Worm (Caenorhabditis elegans) whole organism, young adult: ENCODE results near the gene srh-79.

ENCODE experiments used
- B0035.1 ChIP-seq: sonication (generic microtip); optimal IDR thresholded peaks from 2 replicates; lab custom pipeline; 2016; ENCODE audit warnings: missing genetic modification characterization, mild to moderate bottlenecking, missing compliant biosample characterization, missing genotype, missing genetic modification reagents
- C17E4.6 ChIP-seq: fragments of 200-800 bp; sonication (Bioruptor generic); IDR thresholded peaks from 2 replicates; pipeline ENCODE4 v1.3.6; 2022; ENCODE audit warnings: missing genetic modification reagents, missing genetic modification characterization, missing compliant biosample characterization
- D2030.7 ChIP-seq: fragments of 200-800 bp; sonication (Bioruptor generic); IDR thresholded peaks from 2 replicates; pipeline ENCODE4 v1.3.6; 2022; ENCODE audit warnings: missing genetic modification reagents, missing genetic modification characterization, missing compliant biosample characterization
- F10E7.11 ChIP-seq: sonication (generic microtip); optimal IDR thresholded peaks from 2 replicates; lab custom pipeline; 2017; ENCODE audit warnings: mild to moderate bottlenecking, missing genetic modification characterization, moderate library complexity, missing compliant biosample characterization
- F57C9.4 ChIP-seq: sonication (generic microtip); optimal IDR thresholded peaks from 2 replicates; lab custom pipeline; 2017; ENCODE audit warnings: mild to moderate bottlenecking, missing genetic modification characterization, missing compliant biosample characterization
- K12H6.12 ChIP-seq: fragments of 200-800 bp; sonication (Bioruptor generic); optimal IDR thresholded peaks from 2 replicates; lab custom pipeline; 2018; ENCODE audit warnings: mild to moderate bottlenecking, missing genetic modification characterization, missing compliant biosample characterization
- T26A5.8 ChIP-seq: sonication (generic microtip); optimal IDR thresholded peaks from 2 replicates; lab custom pipeline; 2016; ENCODE audit warnings: missing genetic modification characterization, missing compliant biosample characterization
- Y53F4B.3 ChIP-seq: fragments of 200-800 bp; sonication (Bioruptor generic); IDR thresholded peaks from 2 replicates; pipeline ENCODE4 v1.3.6; 2022; ENCODE audit warnings: missing genetic modification reagents, missing genetic modification characterization, missing compliant biosample characterization
- Y67H2A.10 ChIP-seq: fragments of 200-800 bp; sonication (Bioruptor generic); conservative IDR thresholded peaks from 2 replicates; pipeline ENCODE4 v1.3.6; 2022; ENCODE audit warnings: missing genetic modification reagents, missing genetic modification characterization, missing compliant biosample characterization
- Y95B8A.8 ChIP-seq: fragments of 200-800 bp; sonication (Bioruptor generic); IDR thresholded peaks from 2 replicates; pipeline ENCODE4 v1.3.6; 2022; ENCODE audit warnings: missing genetic modification reagents, missing genetic modification characterization, missing compliant biosample characterization
- akir-1 ChIP-seq: fragments of 200-800 bp; sonication (Bioruptor generic); optimal IDR thresholded peaks from 2 replicates; lab custom pipeline; 2018; ENCODE audit warnings: mild to moderate bottlenecking, missing genetic modification characterization, moderate library complexity, missing compliant biosample characterization
- aptf-2 ChIP-seq: fragments of 200-800 bp; sonication (Bioruptor generic); conservative IDR thresholded peaks from 2 replicates; pipeline ENCODE4 v1.3.6; 2022; ENCODE audit warnings: missing genetic modification reagents, missing genetic modification characterization, missing compliant biosample characterization
- athp-1 ChIP-seq: sonication (generic microtip); optimal IDR thresholded peaks from 2 replicates; lab custom pipeline; 2017; ENCODE audit warnings: mild to moderate bottlenecking, missing genetic modification characterization, missing compliant biosample characterization
- bed-2 ChIP-seq: fragments of 200-800 bp; sonication (Bioruptor generic); IDR thresholded peaks from 2 replicates; pipeline ENCODE4 v1.3.6; 2022; ENCODE audit warnings: missing genetic modification reagents, missing genetic modification characterization, missing compliant biosample characterization
- efl-1 ChIP-seq: fragments of 150-350 bp; optimal IDR thresholded peaks from 2 replicates; lab custom pipeline; 2014; ENCODE audit warnings: missing biosample characterization, missing genetic modification reagents, missing genetic modification characterization
- egl-18 ChIP-seq: fragments of 200-800 bp; sonication (Bioruptor generic); IDR thresholded peaks from 2 replicates; pipeline ENCODE4 v1.3.6; 2022; ENCODE audit warnings: missing genetic modification reagents, missing genetic modification characterization, missing compliant biosample characterization
- hlh-12 ChIP-seq: sonication (generic microtip); optimal IDR thresholded peaks from 2 replicates; lab custom pipeline; 2016; ENCODE audit warnings: missing genetic modification characterization, missing compliant biosample characterization
- hmg-1.2 ChIP-seq: fragments of 200-800 bp; sonication (Bioruptor generic); IDR thresholded peaks from 2 replicates; pipeline ENCODE4 v1.3.6; 2022; ENCODE audit warnings: missing genetic modification reagents, missing genetic modification characterization, missing compliant biosample characterization
- hrde-1 ChIP-seq: sonication (generic microtip); optimal IDR thresholded peaks from 2 replicates; lab custom pipeline; 2016; ENCODE audit warnings: missing genetic modification characterization, mild to moderate bottlenecking, missing compliant biosample characterization, moderate library complexity, missing genotype, missing genetic modification reagents, borderline replicate concordance
- lin-26 ChIP-seq: fragments of 200-800 bp; sonication (Bioruptor generic); IDR thresholded peaks from 2 replicates; pipeline ENCODE4 v1.3.6; 2022; ENCODE audit warnings: missing genetic modification reagents, missing genetic modification characterization, missing compliant biosample characterization
- lin-40 ChIP-seq: sonication (generic microtip); optimal IDR thresholded peaks from 2 replicates; lab custom pipeline; 2016; ENCODE audit warnings: missing genetic modification characterization, mild to moderate bottlenecking, missing compliant biosample characterization, missing genotype, missing genetic modification reagents
- madf-3 ChIP-seq: fragments of 200-800 bp; sonication (Bioruptor generic); IDR thresholded peaks from 2 replicates; pipeline ENCODE4 v1.3.6; 2022; ENCODE audit warnings: missing genetic modification reagents, missing genetic modification characterization, missing compliant biosample characterization
- madf-6 ChIP-seq: fragments of 200-800 bp; sonication (Bioruptor generic); IDR thresholded peaks from 2 replicates; pipeline ENCODE4 v1.3.6; 2022; ENCODE audit warnings: missing genetic modification reagents, missing genetic modification characterization, missing compliant biosample characterization
- mcd-1 ChIP-seq: fragments of 200-800 bp; sonication (Bioruptor generic); IDR thresholded peaks from 2 replicates; pipeline ENCODE4 v1.3.6; 2022; ENCODE audit warnings: missing genetic modification reagents, missing genetic modification characterization, missing compliant biosample characterization
- nfya-1 ChIP-seq: sonication (generic microtip); optimal IDR thresholded peaks from 2 replicates; lab custom pipeline; 2017; ENCODE audit warnings: antibody characterized with exemption, missing compliant biosample characterization, missing genetic modification characterization, borderline replicate concordance; ENCODE audit not compliant: insufficient read depth
- nhr-80 ChIP-seq: sonication (generic microtip); optimal IDR thresholded peaks from 2 replicates; lab custom pipeline; 2016; ENCODE audit warnings: missing genetic modification characterization, missing compliant biosample characterization
- rpc-1 ChIP-seq, 2 experiments: fragments of 150-350 bp in 1 of 2; sonication (generic microtip) in 1 of 2; optimal IDR thresholded peaks; 2 replicates each; lab custom pipeline; 2014 to 2018; ENCODE audit warnings: missing biosample characterization in 1 of 2, missing genetic modification characterization in 1 of 2, missing genetic modification reagents in 1 of 2, missing genotype in 1 of 2
- sdz-38 ChIP-seq: sonication (generic microtip); optimal IDR thresholded peaks from 2 replicates; lab custom pipeline; 2016; ENCODE audit warnings: missing genotype, missing genetic modification characterization, missing compliant biosample characterization
- snpc-1.1 ChIP-seq: sonication (generic microtip); optimal IDR thresholded peaks from 2 replicates; lab custom pipeline; 2017; ENCODE audit warnings: missing genetic modification characterization, mild to moderate bottlenecking, missing compliant biosample characterization, antibody characterized with exemption, moderate library complexity, missing genotype, missing genetic modification reagents; ENCODE audit not compliant: insufficient read depth
- somi-1 ChIP-seq: fragments of 200-800 bp; sonication (Bioruptor generic); optimal IDR thresholded peaks from 2 replicates; lab custom pipeline; 2018; ENCODE audit warnings: mild to moderate bottlenecking, missing genetic modification characterization, missing compliant biosample characterization
- tlf-1 ChIP-seq: fragments of 200-800 bp; sonication (Bioruptor generic); optimal IDR thresholded peaks from 2 replicates; lab custom pipeline; 2018; ENCODE audit warnings: mild to moderate bottlenecking, missing genetic modification characterization, missing compliant biosample characterization
- unc-130 ChIP-seq: sonication (generic microtip); optimal IDR thresholded peaks from 2 replicates; lab custom pipeline; 2016; ENCODE audit warnings: missing genetic modification reagents, missing genetic modification characterization, missing compliant biosample characterization
- xnd-1 ChIP-seq: sonication (generic microtip); optimal IDR thresholded peaks from 2 replicates; lab custom pipeline; 2016; ENCODE audit warnings: missing genotype, missing genetic modification reagents, missing genetic modification characterization, missing compliant biosample characterization
- zim-3 ChIP-seq: sonication (generic microtip); optimal IDR thresholded peaks from 2 replicates; lab custom pipeline; 2017; ENCODE audit warnings: mild to moderate bottlenecking, missing genetic modification characterization, moderate library complexity, missing compliant biosample characterization
- ztf-25 ChIP-seq: fragments of 200-800 bp; sonication (Bioruptor generic); IDR thresholded peaks from 2 replicates; pipeline ENCODE4 v1.3.6; 2022; ENCODE audit warnings: missing genetic modification reagents, missing genetic modification characterization, missing compliant biosample characterization
- ztf-26 ChIP-seq: sonication (generic microtip); optimal IDR thresholded peaks from 2 replicates; lab custom pipeline; 2017; ENCODE audit warnings: missing genetic modification characterization, missing compliant biosample characterization

srh-79 gene

DNA sequence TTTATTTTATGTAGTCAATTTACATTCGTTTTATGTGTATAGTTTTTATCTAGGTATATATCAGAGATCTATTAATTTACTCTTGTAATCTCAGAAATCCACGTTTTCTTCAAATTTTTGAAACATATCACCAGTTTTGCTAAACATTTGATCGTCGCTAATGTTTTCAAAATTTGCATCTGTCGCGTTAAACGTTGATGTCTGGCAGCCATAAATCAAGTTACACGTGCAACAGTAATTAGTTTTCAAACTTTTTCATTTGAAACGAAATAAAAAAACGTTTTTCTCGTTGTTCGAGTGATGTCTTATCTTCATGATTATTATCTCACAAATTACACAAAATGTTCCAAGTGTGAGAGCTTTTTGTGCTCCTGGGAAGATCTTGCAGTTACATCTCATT is at the start of gene srh-79:
TSS of gene srh-79 (plus strand) at position 301 of the 400 bp plus-strand sequence.
- no peak for TF ChIP-seq madf-6 (GFP tag; lab: Robert Waterston, UW)
- no peak for TF ChIP-seq lin-26
- TF ChIP-seq ztf-25 (GFP tag; lab: Robert Waterston, UW), result no peak
- no peak for TF ChIP-seq aptf-2
- TF ChIP-seq sdz-38 (tag; lab: Kevin White, UChicago), result no peak
- no peak for TF ChIP-seq B0035.1 (tag; lab: Kevin White, UChicago)
- no peak for TF ChIP-seq ztf-26 (tag; lab: Kevin White, UChicago)
- no peak for TF ChIP-seq bed-2 (GFP tag; lab: Robert Waterston, UW)
- no peak for TF ChIP-seq athp-1 (tag; lab: Kevin White, UChicago)
- no peak for TF ChIP-seq somi-1 (GFP tag; lab: Kevin White, UChicago)
- TF ChIP-seq, all 124 proteins: peak for 0

DNA sequence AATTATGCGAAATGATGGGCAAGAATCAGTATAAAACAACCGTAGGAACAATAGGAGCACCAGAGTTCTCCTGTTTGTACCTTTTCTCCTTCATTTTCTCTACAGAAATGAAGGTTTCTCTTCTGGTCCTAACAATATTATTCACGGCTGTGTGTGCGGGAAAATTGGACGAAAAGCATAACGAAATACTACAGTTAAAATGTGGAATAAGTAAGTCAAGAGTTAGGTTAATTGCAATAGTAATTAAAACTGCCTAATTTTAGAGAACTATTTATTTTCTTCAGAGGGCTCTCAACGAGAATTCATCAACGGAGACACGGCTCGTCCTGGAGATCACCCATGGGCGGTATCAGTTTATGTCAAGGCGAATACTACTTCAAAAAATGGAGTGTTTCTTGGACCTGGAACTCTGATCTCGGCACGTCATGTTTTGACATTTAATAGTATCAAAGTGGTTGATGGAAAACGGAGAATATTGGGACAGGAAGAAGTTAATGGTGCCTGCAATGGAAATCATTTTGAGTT is 48.2 kb upstream of the srh-79 start, which contains the start of gene try-12:
TSS of gene try-12 (plus strand) at position 51 of the 525 bp plus-strand sequence.
- no peak for TF ChIP-seq hrde-1
- TF ChIP-seq madf-3 (GFP tag; lab: Robert Waterston, UW), result no peak
- no peak for TF ChIP-seq C17E4.6
- TF ChIP-seq rpc-1 (optimal IDR thresholded peaks at IDR 0.05; lab: Kevin White, UChicago), result no peak
- TF ChIP-seq rpc-1 (tag; optimal IDR thresholded peaks at IDR 0.05; lab: Kevin White, UChicago), result no peak

DNA sequence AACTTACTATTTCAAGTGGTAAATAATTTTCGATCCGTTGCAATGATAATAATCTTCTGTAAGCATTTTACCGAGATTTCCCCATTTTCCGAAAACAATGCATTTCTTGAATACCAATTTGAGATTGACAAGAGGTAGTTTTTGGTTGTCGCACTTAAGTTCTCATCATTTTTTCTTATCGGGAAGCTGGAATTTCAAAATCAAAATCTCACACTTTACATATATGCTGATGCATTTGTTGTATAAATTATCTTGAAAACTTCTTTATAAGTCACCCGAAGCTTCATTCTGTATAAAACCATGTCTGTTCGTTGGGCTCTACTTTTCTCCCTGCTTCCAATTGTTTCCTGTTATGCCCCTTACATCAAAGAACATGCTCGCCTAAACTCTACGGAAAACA is 46.1 kb upstream of the srh-79 start, which contains the start of gene try-11:
TSS of gene try-11 (plus strand) at position 301 of the 400 bp plus-strand sequence.
- TF ChIP-seq akir-1 (GFP tag; lab: Kevin White, UChicago), result no peak
- no peak for TF ChIP-seq D2030.7 (GFP tag; lab: Robert Waterston, UW)
- no peak for TF ChIP-seq lin-40 (tag; lab: Kevin White, UChicago)
- TF ChIP-seq tlf-1 (GFP tag; lab: Kevin White, UChicago), result no peak
- no peak for TF ChIP-seq mcd-1 (GFP tag; lab: Robert Waterston, UW)
- TF ChIP-seq egl-18, result no peak
- no peak for TF ChIP-seq Y95B8A.8
- no peak for TF ChIP-seq unc-130
- no peak for TF ChIP-seq T26A5.8
- TF ChIP-seq efl-1 (GFP tag; lab: Kevin White, UChicago), result no peak
- TF ChIP-seq madf-6 (GFP tag; lab: Robert Waterston, UW), result no peak
- TF ChIP-seq snpc-1.1 (tag; lab: Kevin White, UChicago), result no peak
- TF ChIP-seq F10E7.11 (tag; lab: Kevin White, UChicago), result no peak
- no peak for TF ChIP-seq somi-1 (GFP tag; lab: Kevin White, UChicago)
- TF ChIP-seq Y53F4B.3, result no peak
- no peak for TF ChIP-seq hmg-1.2 (GFP tag; lab: Robert Waterston, UW)
- no peak for TF ChIP-seq hlh-12 (tag; lab: Kevin White, UChicago)
- no peak for TF ChIP-seq nfya-1
- TF ChIP-seq K12H6.12, result no peak
- no peak for TF ChIP-seq zim-3 (tag; lab: Kevin White, UChicago)

ce11 chrV:7454236-7454635 is 43.3 kb upstream of the srh-79 start, which contains the start of gene try-8:
try-8 (minus strand) TSS chrV:7454336.
- TF ChIP-seq D2030.7 (GFP tag; lab: Robert Waterston, UW) (no peak), Y67H2A.10 (no peak), nhr-80 (no peak), F10E7.11 (tag; lab: Kevin White, UChicago) (no peak), xnd-1 (tag; lab: Kevin White, UChicago) (no peak), F57C9.4 (tag; lab: Kevin White, UChicago) (no peak)
